Fruit fly (Drosophila melanogaster) whole organism, pupa: ENCODE measurements around the gene nrm.
A peak's percentile ranks its signal among the peaks of the same experiment; 100 is the strongest.

Experiments
- CG10348 ChIP-seq: fragments of 200-800 bp; sonication (Bioruptor generic); IDR thresholded peaks from 2 replicates; pipeline ENCODE4 v1.3.6; 2022; ENCODE audit warnings: missing biosample characterization, missing genetic modification characterization
- CG12605 ChIP-seq: fragments of 200-800 bp; sonication (Bioruptor generic); IDR thresholded peaks from 2 replicates; pipeline ENCODE4 v1.3.6; 2022; ENCODE audit warnings: missing biosample characterization, missing genetic modification characterization
- CG13204 ChIP-seq: fragments of 200-800 bp; sonication (Bioruptor generic); optimal IDR thresholded peaks from 2 replicates; lab custom pipeline; 2018; ENCODE audit warnings: missing biosample characterization, mild to moderate bottlenecking, missing genetic modification characterization, moderate library complexity
- CG14655 ChIP-seq: fragments of 200-800 bp; sonication (Bioruptor generic); optimal IDR thresholded peaks from 3 replicates; lab custom pipeline; 2017; ENCODE audit warnings: mild to moderate bottlenecking, missing biosample characterization, missing genetic modification reagents, missing genetic modification characterization
- CG15710 ChIP-seq: fragments of 200-800 bp; sonication (Bioruptor generic); optimal IDR thresholded peaks from 2 replicates; lab custom pipeline; 2018; ENCODE audit warnings: missing biosample characterization, mild to moderate bottlenecking, missing genetic modification characterization, moderate library complexity
- CG17806 ChIP-seq: fragments of 200-800 bp; sonication (Bioruptor generic); optimal IDR thresholded peaks from 2 replicates; lab custom pipeline; 2018; ENCODE audit warnings: missing biosample characterization, mild to moderate bottlenecking, missing genetic modification characterization, moderate library complexity
- CG32121 ChIP-seq: fragments of 200-800 bp; sonication (Bioruptor generic); IDR thresholded peaks from 2 replicates; pipeline ENCODE4 v1.3.6; 2022; ENCODE audit warnings: missing biosample characterization, missing genetic modification characterization
- CG34367 ChIP-seq: fragments of 200-800 bp; sonication (Bioruptor generic); optimal IDR thresholded peaks from 2 replicates; lab custom pipeline; 2018; ENCODE audit warnings: missing biosample characterization, mild to moderate bottlenecking, missing genetic modification characterization
- CG4496 ChIP-seq: fragments of 200-800 bp; sonication (Bioruptor generic); IDR thresholded peaks from 3 replicates; pipeline ENCODE4 v1.3.6; 2022; ENCODE audit warnings: missing biosample characterization, missing genetic modification characterization
- CG8159 ChIP-seq: fragments of 200-800 bp; sonication (Bioruptor generic); optimal IDR thresholded peaks from 3 replicates; lab custom pipeline; 2018; ENCODE audit warnings: missing biosample characterization, mild to moderate bottlenecking, missing genetic modification characterization, moderate library complexity
- CG8301 ChIP-seq: fragments of 200-800 bp; sonication (Bioruptor generic); optimal IDR thresholded peaks from 2 replicates; lab custom pipeline; 2018; ENCODE audit warnings: missing biosample characterization, mild to moderate bottlenecking, missing genetic modification characterization
- CG9948 ChIP-seq: fragments of 200-800 bp; sonication (Bioruptor generic); optimal IDR thresholded peaks from 2 replicates; lab custom pipeline; 2018; ENCODE audit warnings: missing biosample characterization, mild to moderate bottlenecking, missing genetic modification characterization, moderate library complexity
- D1 ChIP-seq: fragments of 200-800 bp; sonication (Bioruptor generic); optimal IDR thresholded peaks from 2 replicates; lab custom pipeline; 2018; ENCODE audit warnings: missing biosample characterization, mild to moderate bottlenecking, missing genetic modification characterization, moderate library complexity
- EcR ChIP-seq: fragments of 200-800 bp; sonication (Bioruptor generic); optimal IDR thresholded peaks from 3 replicates; lab custom pipeline; 2019; ENCODE audit warnings: missing biosample characterization, missing genetic modification characterization, mild to moderate bottlenecking, moderate library complexity, missing genetic modification reagents
- Ets98B ChIP-seq: fragments of 200-800 bp; sonication (Bioruptor generic); IDR thresholded peaks from 2 replicates; pipeline ENCODE4 v1.3.6; 2022; ENCODE audit warnings: missing biosample characterization, missing genetic modification characterization
- Pif1A ChIP-seq: fragments of 200-800 bp; sonication (Bioruptor generic); optimal IDR thresholded peaks from 3 replicates; lab custom pipeline; 2016; ENCODE audit warnings: missing biosample characterization, missing genetic modification characterization
- Pif1B ChIP-seq: fragments of 200-800 bp; sonication (Bioruptor generic); optimal IDR thresholded peaks from 3 replicates; lab custom pipeline; 2016; ENCODE audit warnings: missing biosample characterization, missing genetic modification characterization
- Snoo ChIP-seq: fragments of 200-800 bp; sonication (Bioruptor generic); optimal IDR thresholded peaks from 3 replicates; lab custom pipeline; 2017; ENCODE audit warnings: missing biosample characterization, mild to moderate bottlenecking, missing genetic modification characterization, inconsistent platforms
- fd96Ca ChIP-seq: fragments of 200-800 bp; sonication (Bioruptor generic); IDR thresholded peaks from 3 replicates; pipeline ENCODE4 v1.3.6; 2022; ENCODE audit warnings: missing biosample characterization, missing genetic modification characterization
- gl ChIP-seq: fragments of 200-800 bp; sonication (Bioruptor generic); optimal IDR thresholded peaks from 2 replicates; lab custom pipeline; 2018; ENCODE audit warnings: missing biosample characterization, mild to moderate bottlenecking, missing genetic modification characterization
- rn ChIP-seq: fragments of 200-800 bp; sonication (Bioruptor generic); IDR thresholded peaks from 2 replicates; pipeline ENCODE4 v1.3.6; 2022; ENCODE audit warnings: missing biosample characterization, missing genetic modification characterization

nrm gene

dm6 chr3L:22998176-22998575 is at the start of gene nrm:
nrm (plus strand) TSS chr3L:22998372.
- TF ChIP-seq fd96Ca (GFP tag; lab: Robert Waterston, UW) (no peak), Ets98B (GFP tag; lab: Robert Waterston, UW) (no peak), CG8301 (no peak), D1 (no peak), Snoo (tag; lab: Kevin White, UChicago) (no peak), CG9948 (tag; lab: Kevin White, UChicago) (no peak), CG13204 (GFP tag; lab: Kevin White, UChicago) (no peak), EcR (no peak), rn (GFP tag; lab: Robert Waterston, UW) (no peak), CG17806 (tag; lab: Kevin White, UChicago) (no peak), gl (no peak), Pif1B (GFP tag; lab: Kevin White, UChicago) (no peak), CG15710 (tag; lab: Kevin White, UChicago) (no peak), CG14655 (GFP tag; lab: Kevin White, UChicago) (no peak), CG4496 (GFP tag; lab: Robert Waterston, UW) (no peak), CG12605 (GFP tag; lab: Robert Waterston, UW) (no peak), CG34367 (no peak), CG10348 (GFP tag; lab: Robert Waterston, UW) (no peak), CG8159 (no peak), CG32121 (GFP tag; lab: Robert Waterston, UW) (no peak)

DNA sequence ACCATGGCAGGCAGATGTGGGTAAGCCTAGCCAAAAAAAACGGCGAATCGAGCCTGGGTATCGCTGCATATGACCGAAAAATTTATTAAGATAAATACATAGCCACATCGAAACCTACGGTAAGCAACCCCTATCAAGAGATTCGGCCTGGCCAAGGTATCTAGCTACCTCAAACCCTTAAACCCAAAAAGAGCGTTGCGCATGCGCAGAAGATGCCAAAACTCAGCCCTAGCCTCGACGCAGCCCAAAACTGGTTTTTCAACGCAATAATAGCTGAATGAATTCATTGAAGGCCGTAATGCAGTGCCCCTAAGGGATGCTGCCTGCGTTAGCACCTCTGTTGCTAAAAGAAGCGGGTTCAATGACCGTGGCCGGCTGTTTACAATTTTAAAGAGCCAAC is 45.5 kb upstream of the nrm start:
- TF ChIP-seq Pif1A (no peak), Ets98B (GFP tag; lab: Robert Waterston, UW) (no peak), CG4496 (GFP tag; lab: Robert Waterston, UW) (no peak), CG10348 (GFP tag; lab: Robert Waterston, UW) (no peak), Snoo (tag; lab: Kevin White, UChicago) (no peak), CG15710 (tag; lab: Kevin White, UChicago) (no peak), rn (GFP tag; lab: Robert Waterston, UW) (no peak), CG9948 (tag; lab: Kevin White, UChicago) (no peak), CG14655 (GFP tag; lab: Kevin White, UChicago) (no peak), CG34367 (no peak), EcR (no peak), CG13204 (GFP tag; lab: Kevin White, UChicago) (no peak), CG8159 (no peak), CG17806 (tag; lab: Kevin White, UChicago) (no peak), CG8301 (no peak)

dm6 chr3L:22955202-22955601 is 43.0 kb upstream of the nrm start, which contains the start of gene CG32461:
CG32461 (minus strand) TSS chr3L:22955302.
- TF ChIP-seq CG14655 (GFP tag; lab: Kevin White, UChicago), result no peak
- no peak for TF ChIP-seq CG13204 (GFP tag; lab: Kevin White, UChicago)
- TF ChIP-seq CG32121 (GFP tag; lab: Robert Waterston, UW), result no peak
- TF ChIP-seq Snoo (tag; lab: Kevin White, UChicago), result no peak
- no peak for TF ChIP-seq Pif1A
- no peak for TF ChIP-seq CG4496 (GFP tag; lab: Robert Waterston, UW)
- no peak for TF ChIP-seq CG34367
- no peak for TF ChIP-seq rn (GFP tag; lab: Robert Waterston, UW)
- no peak for TF ChIP-seq Ets98B (GFP tag; lab: Robert Waterston, UW)
- no peak for TF ChIP-seq EcR
- no peak for TF ChIP-seq CG8159
- TF ChIP-seq CG8301, result no peak
- TF ChIP-seq fd96Ca (GFP tag; lab: Robert Waterston, UW), result no peak
- no peak for TF ChIP-seq CG12605 (GFP tag; lab: Robert Waterston, UW)
- no peak for TF ChIP-seq CG17806 (tag; lab: Kevin White, UChicago)
- TF ChIP-seq gl, result no peak
- no peak for TF ChIP-seq D1
- no peak for TF ChIP-seq CG10348 (GFP tag; lab: Robert Waterston, UW)
- no peak for TF ChIP-seq Pif1B (GFP tag; lab: Kevin White, UChicago)
- no peak for TF ChIP-seq CG15710 (tag; lab: Kevin White, UChicago)

DNA sequence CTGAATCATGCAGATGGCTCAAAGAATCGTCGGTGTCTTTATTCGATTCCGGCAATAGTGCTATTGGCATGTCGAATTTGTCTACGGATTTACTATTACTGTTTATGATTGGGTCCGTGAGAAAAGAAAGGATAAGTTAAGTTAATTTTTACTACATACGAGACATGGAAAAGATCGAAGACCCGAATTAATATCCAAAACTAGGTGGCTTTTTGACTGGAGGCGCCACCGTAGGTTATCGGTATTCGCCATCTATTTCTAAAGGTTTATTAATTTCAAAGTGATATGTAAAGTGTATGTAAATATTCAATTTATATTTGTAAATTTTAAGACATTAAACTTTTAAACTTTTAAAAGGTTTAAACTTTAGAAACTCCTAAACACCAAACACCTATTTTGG is 40.0 kb upstream of the nrm start:
- TF ChIP-seq CG15710 (tag; lab: Kevin White, UChicago) (no peak), CG13204 (GFP tag; lab: Kevin White, UChicago) (no peak), Snoo (tag; lab: Kevin White, UChicago) (no peak), fd96Ca (GFP tag; lab: Robert Waterston, UW) (no peak), rn (GFP tag; lab: Robert Waterston, UW) (no peak), CG14655 (GFP tag; lab: Kevin White, UChicago) (no peak), CG4496 (GFP tag; lab: Robert Waterston, UW) (no peak), CG17806 (tag; lab: Kevin White, UChicago) (no peak), D1 (no peak), gl (no peak), CG32121 (GFP tag; lab: Robert Waterston, UW) (no peak), CG8301 (no peak)

dm6 chr3L:22960322-22960721 is 37.9 kb upstream of the nrm start:
- no peak for TF ChIP-seq CG8301

DNA sequence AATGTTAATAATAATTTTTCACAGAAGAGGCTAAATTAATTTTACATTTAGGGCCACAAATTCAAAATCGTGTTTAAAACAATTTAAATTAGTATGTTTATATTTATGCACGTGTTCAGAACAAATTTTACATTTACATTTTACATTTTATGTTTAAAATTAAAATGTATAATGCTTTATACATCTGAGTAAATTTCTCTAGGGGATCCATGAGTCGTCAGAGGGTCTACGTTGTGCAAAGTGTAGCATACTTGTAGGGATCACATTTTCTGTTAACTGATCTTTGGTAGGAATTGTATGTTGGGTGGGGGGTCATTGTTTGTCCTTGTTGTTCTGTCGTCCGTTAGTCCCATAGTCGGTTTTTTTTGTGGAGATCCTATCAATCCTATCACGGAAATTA is 16.1 kb upstream of the nrm start:
- TF ChIP-seq CG34367, result no peak
- TF ChIP-seq fd96Ca (GFP tag; lab: Robert Waterston, UW), result no peak
- peak; percentile 67 for TF ChIP-seq D1

- TF ChIP-seq CG15710 (tag; lab: Kevin White, UChicago), result no peak
- TF ChIP-seq CG14655 (GFP tag; lab: Kevin White, UChicago), result no peak
- no peak for TF ChIP-seq CG32121 (GFP tag; lab: Robert Waterston, UW)
- no peak for TF ChIP-seq EcR
- no peak for TF ChIP-seq fd96Ca (GFP tag; lab: Robert Waterston, UW)
- no peak for TF ChIP-seq CG12605 (GFP tag; lab: Robert Waterston, UW)
- no peak for TF ChIP-seq CG17806 (tag; lab: Kevin White, UChicago)
- no peak for TF ChIP-seq Ets98B (GFP tag; lab: Robert Waterston, UW)
- no peak for TF ChIP-seq CG8301
- TF ChIP-seq rn (GFP tag; lab: Robert Waterston, UW), result no peak
- no peak for TF ChIP-seq CG9948 (tag; lab: Kevin White, UChicago)
- no peak for TF ChIP-seq gl
- TF ChIP-seq CG10348 (GFP tag; lab: Robert Waterston, UW), result no peak
- no peak for TF ChIP-seq CG8159
- TF ChIP-seq CG34367, result no peak
- TF ChIP-seq Snoo (tag; lab: Kevin White, UChicago), result no peak
- no peak for TF ChIP-seq CG13204 (GFP tag; lab: Kevin White, UChicago)
- no peak for TF ChIP-seq CG4496 (GFP tag; lab: Robert Waterston, UW)
Measured at dm6 chr3L:22987342-22987741, 10.8 kb upstream of the nrm start, which contains the start of gene CG32457. CG32457 (plus strand) TSS chr3L:22987642.
